Fruit fly (Drosophila melanogaster): Measurements from ENCODE around the gene alt.

Gene alt

DNA sequence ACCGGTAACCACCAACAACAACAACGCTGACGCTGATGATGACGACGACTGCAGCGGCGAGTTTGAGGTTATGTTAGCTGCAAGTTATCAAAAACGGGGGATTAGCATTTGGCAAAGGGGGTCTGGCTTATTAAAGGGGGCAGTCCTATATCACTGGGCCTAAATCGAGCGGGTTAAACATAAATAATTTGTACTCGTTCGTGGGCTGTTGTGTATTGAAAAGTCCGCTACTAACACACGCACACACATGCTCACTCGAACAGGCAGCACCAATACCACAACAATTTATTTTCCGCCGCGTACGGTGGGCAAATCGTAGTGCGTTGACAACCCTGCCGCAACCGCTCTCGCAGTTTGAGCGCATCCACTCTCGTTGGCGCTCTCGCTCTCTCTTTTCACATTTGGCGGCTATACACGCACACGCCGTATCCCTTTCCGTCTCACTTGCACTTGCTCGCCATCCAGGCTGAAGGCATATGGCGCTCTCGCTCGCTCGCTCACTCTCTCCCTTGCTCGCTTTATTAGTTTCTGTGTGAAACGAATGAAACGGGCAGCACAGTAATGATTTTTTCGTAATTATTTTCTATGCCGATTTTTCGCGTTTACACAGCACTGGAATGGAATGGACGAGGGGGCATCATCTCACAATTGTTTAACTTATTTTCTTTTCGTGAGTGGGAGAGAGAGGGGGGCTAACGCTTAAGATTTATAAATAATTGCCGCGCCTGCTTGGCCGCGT is 34.7 kb upstream of the alt start (continued):
- no peak for TF ChIP-seq ranshi (GFP tag; IDR thresholded peaks at IDR 0.05)
- TF ChIP-seq nau (GFP tag; optimal IDR thresholded peaks at IDR 0.05), result peak; percentile 34
- no peak for TF ChIP-seq CG4404 (GFP tag; IDR thresholded peaks at IDR 0.05)
- TF ChIP-seq CG9609 (GFP tag; optimal IDR thresholded peaks at IDR 0.05), result no peak
- no peak for TF ChIP-seq hkb (optimal IDR thresholded peaks at IDR 0.05)
- TF ChIP-seq hkb (GFP tag; IDR thresholded peaks at IDR 0.05), result no peak
- peak; percentile 31 for TF ChIP-seq Nf-YB (GFP tag; optimal IDR thresholded peaks at IDR 0.05)
- peak; percentile 77 for TF ChIP-seq ftz-f1 (GFP tag; optimal IDR thresholded peaks at IDR 0.05)
- TF ChIP-seq H2.0 (GFP tag; IDR thresholded peaks at IDR 0.05), result no peak
- peak; percentile 68 for TF ChIP-seq pros (GFP tag; optimal IDR thresholded peaks at IDR 0.05)
- peak; percentile 61 for TF ChIP-seq ERR (GFP tag; optimal IDR thresholded peaks at IDR 0.05)
- no peak for TF ChIP-seq CG13123 (GFP tag; optimal IDR thresholded peaks at IDR 0.05)
- TF ChIP-seq lola (GFP tag; optimal IDR thresholded peaks at IDR 0.05), result no peak
- peak; percentile 30 for TF ChIP-seq CG6854 (GFP tag; optimal IDR thresholded peaks at IDR 0.05)
- TF ChIP-seq Ets97D (GFP tag; optimal IDR thresholded peaks at IDR 0.05), result peak; percentile 16
- no peak for TF ChIP-seq stc (GFP tag; IDR thresholded peaks at IDR 0.05)
- TF ChIP-seq CG5953 (GFP tag; IDR thresholded peaks at IDR 0.05), result no peak
- peak; percentile 60 for TF ChIP-seq CG2120 (GFP tag; optimal IDR thresholded peaks at IDR 0.05)
- no peak for TF ChIP-seq Ada2b (GFP tag; IDR thresholded peaks at IDR 0.05)
- TF ChIP-seq fd102C (GFP tag; optimal IDR thresholded peaks at IDR 0.05), result no peak
- TF ChIP-seq Vsx1 (GFP tag; optimal IDR thresholded peaks at IDR 0.05), result no peak
- TF ChIP-seq vfl (GFP tag; optimal IDR thresholded peaks at IDR 0.05), result peak; percentile 51
- no peak for TF ChIP-seq Jarid2 (GFP tag; optimal IDR thresholded peaks at IDR 0.05)
- peak; percentile 72 for TF ChIP-seq Nf-YC (tag; optimal IDR thresholded peaks at IDR 0.05)
- no peak for TF ChIP-seq CG4617 (GFP tag; optimal IDR thresholded peaks at IDR 0.05; ENCODE audit: borderline replicate concordance)
- TF ChIP-seq zfh2 (GFP tag; optimal IDR thresholded peaks at IDR 0.05), result peak; percentile 51
- no peak for TF ChIP-seq CG11093 (GFP tag; IDR thresholded peaks at IDR 0.05)
- TF ChIP-seq bab2 (GFP tag; optimal IDR thresholded peaks at IDR 0.05), result no peak
- TF ChIP-seq NC2β (GFP tag; optimal IDR thresholded peaks at IDR 0.05), result peak; percentile 44
- TF ChIP-seq HLH3B (GFP tag; IDR thresholded peaks at IDR 0.05), result no peak
- peak in 1 of 2 experiments; percentile 15 for TF ChIP-seq Eip74EF (GFP tag; optimal IDR thresholded peaks at IDR 0.05)
- no peak for TF ChIP-seq bowl (GFP tag; IDR thresholded peaks at IDR 0.05)
- no peak for TF ChIP-seq HHEX (GFP tag; optimal IDR thresholded peaks at IDR 0.05)
- TF ChIP-seq Kr (GFP tag; optimal IDR thresholded peaks at IDR 0.05), result no peak
- TF ChIP-seq Elba2 (GFP tag; optimal IDR thresholded peaks at IDR 0.05), result no peak
- TF ChIP-seq Drgx (GFP tag; IDR thresholded peaks at IDR 0.05), result no peak
- peak; percentile 68 for TF ChIP-seq gsb-n (tag; optimal IDR thresholded peaks at IDR 0.05)
- peak; percentile 96 for TF ChIP-seq cg (GFP tag; optimal IDR thresholded peaks at IDR 0.05)
- peak; percentile 66 for TF ChIP-seq CG13624 (GFP tag; optimal IDR thresholded peaks at IDR 0.05)
- peak; percentile 21 for TF ChIP-seq dmrt99B (tag; optimal IDR thresholded peaks at IDR 0.05)
- no peak for TF ChIP-seq al (GFP tag; IDR thresholded peaks at IDR 0.05)
- TF ChIP-seq NfI (GFP tag; optimal IDR thresholded peaks at IDR 0.05), result no peak
- no peak for TF ChIP-seq jing (GFP tag; optimal IDR thresholded peaks at IDR 0.05)
- TF ChIP-seq CG15073 (GFP tag; optimal IDR thresholded peaks at IDR 0.05), result no peak
- TF ChIP-seq Mes4 (GFP tag; optimal IDR thresholded peaks at IDR 0.05), result peak; percentile 6
- TF ChIP-seq ac (GFP tag; optimal IDR thresholded peaks at IDR 0.05), result peak; percentile 24
- TF ChIP-seq Sin3A (optimal IDR thresholded peaks at IDR 0.05), result no peak
- no peak for TF ChIP-seq mam (GFP tag; optimal IDR thresholded peaks at IDR 0.05)
- TF ChIP-seq Dp (GFP tag; optimal IDR thresholded peaks at IDR 0.05), result peak; percentile 7
- no peak for TF ChIP-seq CG10321 (GFP tag; IDR thresholded peaks at IDR 0.05)
- TF ChIP-seq CG14860 (GFP tag; IDR thresholded peaks at IDR 0.05; ENCODE audit: partially characterized antibody), result no peak
